Fruit fly (Drosophila melanogaster): Measurements from ENCODE around the gene CG7884.
A peak's percentile ranks its signal among the peaks of the same experiment; 100 is the strongest.

CG7884 gene

dm6 chrX:19211982-19212381 lies 8.4 kb upstream of the CG7884 start, which contains the start of gene CG14195:
Gene CG14195, minus strand, starts transcription at chrX:19212082.
- TF ChIP-seq CG8478 (optimal IDR thresholded peaks at IDR 0.05) (no peak), CTCF (optimal IDR thresholded peaks at IDR 0.05) (no peak)

DNA sequence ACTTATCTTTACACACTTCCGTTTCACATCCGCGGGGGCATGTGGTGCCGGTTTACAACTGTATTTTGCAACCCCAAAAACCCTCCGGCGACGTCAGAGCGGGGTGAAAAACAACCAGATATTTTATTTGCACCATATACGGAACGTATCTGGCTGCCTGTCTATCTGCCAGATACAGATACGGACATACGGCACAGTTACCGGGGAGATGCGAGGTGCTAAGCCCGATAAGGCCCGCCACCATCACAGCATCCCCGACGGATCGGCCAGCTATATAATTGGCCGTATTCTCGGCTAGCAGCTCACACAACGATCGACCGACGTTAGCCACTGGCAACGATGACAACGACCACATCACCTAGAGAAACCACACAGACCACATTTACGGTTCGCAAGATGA lies 7.5 kb upstream of the CG7884 start, which contains the start of gene Mur18B:
Gene Mur18B, plus strand, starts transcription at position 301 of the 400 bp plus-strand sequence.
- no peak for TF ChIP-seq CTCF (optimal IDR thresholded peaks at IDR 0.05)
- TF ChIP-seq CG8478 (optimal IDR thresholded peaks at IDR 0.05): no peak

dm6 chrX:19215215-19215614 lies 5.2 kb upstream of the CG7884 start, which contains the start of gene Muc18B:
Gene Muc18B, plus strand, starts transcription at chrX:19215515.
- TF ChIP-seq CG8478 (optimal IDR thresholded peaks at IDR 0.05): no peak
- no peak for TF ChIP-seq CTCF (optimal IDR thresholded peaks at IDR 0.05)

DNA sequence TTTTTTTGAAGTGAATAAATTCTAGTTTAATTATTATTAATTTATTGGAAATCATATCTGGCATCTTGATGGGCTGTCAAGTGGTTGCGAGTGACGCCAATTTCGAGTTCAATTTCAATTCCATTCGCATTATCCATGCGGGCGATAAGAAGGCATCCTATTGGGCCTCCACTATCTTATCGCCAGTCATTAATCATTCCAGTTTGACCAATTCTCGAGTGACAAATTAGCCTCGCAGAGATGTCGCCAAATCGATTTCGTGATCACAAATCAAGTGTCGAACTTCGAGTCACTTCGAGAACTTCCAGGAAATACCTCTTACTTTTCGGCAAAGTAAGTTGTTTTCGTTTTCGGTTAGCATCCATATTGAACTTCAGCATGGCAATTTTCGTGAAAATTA lies 3.8 kb upstream of the CG7884 start:
- TF ChIP-seq CTCF (optimal IDR thresholded peaks at IDR 0.05): no peak
- TF ChIP-seq CG8478 (optimal IDR thresholded peaks at IDR 0.05): no peak

DNA sequence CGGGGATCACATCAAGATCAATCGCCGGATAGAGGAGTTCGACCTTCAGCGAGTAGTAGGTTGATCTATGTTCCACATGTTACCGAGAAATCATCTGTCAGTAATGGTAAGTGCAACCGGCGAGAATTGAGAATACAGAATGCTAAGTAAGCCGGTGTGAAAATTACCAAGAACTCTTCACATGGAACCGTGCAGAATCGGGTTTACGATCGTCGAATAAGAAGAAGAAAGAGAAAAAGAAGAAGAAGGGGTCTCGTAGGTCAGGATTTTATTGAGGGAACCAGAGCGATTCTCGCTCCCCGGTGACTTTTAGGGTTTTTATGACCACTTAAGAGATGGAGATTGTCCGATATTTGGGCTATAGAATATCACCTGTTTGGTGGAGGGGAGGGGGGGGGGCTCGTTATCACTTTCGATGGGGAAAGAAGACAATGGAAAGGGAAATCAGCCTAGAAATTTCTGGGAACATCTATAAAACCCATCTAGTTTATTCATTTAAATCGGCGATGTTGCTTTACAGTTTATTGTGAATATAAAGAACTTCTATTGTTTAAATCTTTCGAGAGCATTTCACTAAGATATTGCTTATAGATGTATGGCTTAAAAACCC lies 646 bp downstream of the CG7884 start:
- TF ChIP-seq CG8478 (optimal IDR thresholded peaks at IDR 0.05) (no peak), CTCF (optimal IDR thresholded peaks at IDR 0.05) (no peak)

DNA sequence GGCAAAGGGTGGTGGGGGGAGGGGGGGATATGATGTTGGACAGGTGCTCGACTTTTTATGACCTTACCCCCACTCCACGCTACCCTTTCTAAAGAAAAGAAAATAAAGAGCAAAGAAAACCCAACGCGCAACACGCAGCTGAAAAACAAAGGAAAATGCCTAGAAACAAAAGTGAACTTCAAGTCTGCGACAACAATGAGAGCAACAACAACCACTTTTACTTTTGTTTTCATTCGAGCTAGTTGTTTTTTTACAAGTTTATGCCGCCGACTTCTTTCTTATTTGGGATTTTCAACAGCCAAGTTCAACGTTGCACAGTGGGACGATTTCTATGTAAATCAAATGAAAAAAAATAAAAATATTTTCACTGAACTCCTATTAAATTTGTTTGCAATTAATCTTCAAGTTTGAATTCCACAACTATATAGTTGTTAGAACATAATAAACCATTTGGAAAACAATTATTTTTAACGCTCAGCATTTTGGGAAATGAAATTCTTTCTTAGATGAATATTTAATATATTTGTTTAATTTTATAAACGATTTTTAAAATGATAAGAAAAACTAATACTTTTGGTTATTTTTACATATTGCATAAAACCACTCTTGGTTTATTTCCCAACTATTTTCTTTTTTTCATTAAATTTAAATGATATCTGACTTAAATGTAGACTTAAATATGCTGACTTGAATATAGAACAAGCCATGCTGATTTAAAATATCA lies 4.3 kb downstream of the CG7884 start:
- TF ChIP-seq CG8478 (optimal IDR thresholded peaks at IDR 0.05) (no peak), CTCF (optimal IDR thresholded peaks at IDR 0.05) (no peak)

- no peak for TF ChIP-seq CTCF (optimal IDR thresholded peaks at IDR 0.05)
- TF ChIP-seq CG8478 (optimal IDR thresholded peaks at IDR 0.05): no peak
Measured at dm6 chrX:19225304-19225640, 4.8 kb downstream of the CG7884 start.

dm6 chrX:19229855-19230433 lies 9.5 kb downstream of the CG7884 start:
- TF ChIP-seq CG8478 (optimal IDR thresholded peaks at IDR 0.05) (no peak), CTCF (optimal IDR thresholded peaks at IDR 0.05) (no peak)

- no peak for TF ChIP-seq CG8478 (optimal IDR thresholded peaks at IDR 0.05)
- TF ChIP-seq CTCF (optimal IDR thresholded peaks at IDR 0.05): no peak
Measured at dm6 chrX:19238613-19239012, 18.2 kb downstream of the CG7884 start.

dm6 chrX:19239365-19239764 lies 18.9 kb downstream of the CG7884 start:
- TF ChIP-seq CTCF (optimal IDR thresholded peaks at IDR 0.05) (no peak), CG8478 (optimal IDR thresholded peaks at IDR 0.05) (no peak)

DNA sequence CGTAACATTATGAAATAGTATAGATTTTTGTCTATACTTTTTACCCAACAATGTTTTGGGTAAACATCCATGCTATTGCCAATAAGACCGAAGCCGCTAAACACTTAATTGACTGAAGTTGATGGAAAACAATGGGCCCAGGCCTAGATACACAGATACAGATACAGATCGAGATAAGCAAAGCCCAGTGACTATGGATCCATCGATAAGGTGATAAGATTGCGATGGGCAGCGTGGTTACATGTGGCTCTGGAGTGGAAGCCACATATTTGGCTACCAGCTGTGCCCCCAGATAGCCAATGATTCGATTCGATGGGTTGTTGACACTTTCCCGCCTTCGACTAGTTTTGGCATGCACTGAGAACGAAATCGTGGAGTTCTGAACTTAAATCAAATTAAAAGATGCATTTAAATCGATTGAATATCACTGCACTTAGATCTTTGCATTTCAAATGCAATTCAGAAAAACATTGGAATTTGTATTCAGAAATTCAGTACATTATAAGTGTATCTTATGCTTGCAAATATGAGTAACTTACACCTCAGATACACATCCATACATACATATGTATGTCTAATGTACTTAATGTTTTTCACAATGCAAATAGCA lies 19.9 kb downstream of the CG7884 start:
- TF ChIP-seq CTCF (optimal IDR thresholded peaks at IDR 0.05): no peak
- TF ChIP-seq CG8478 (optimal IDR thresholded peaks at IDR 0.05): no peak

DNA sequence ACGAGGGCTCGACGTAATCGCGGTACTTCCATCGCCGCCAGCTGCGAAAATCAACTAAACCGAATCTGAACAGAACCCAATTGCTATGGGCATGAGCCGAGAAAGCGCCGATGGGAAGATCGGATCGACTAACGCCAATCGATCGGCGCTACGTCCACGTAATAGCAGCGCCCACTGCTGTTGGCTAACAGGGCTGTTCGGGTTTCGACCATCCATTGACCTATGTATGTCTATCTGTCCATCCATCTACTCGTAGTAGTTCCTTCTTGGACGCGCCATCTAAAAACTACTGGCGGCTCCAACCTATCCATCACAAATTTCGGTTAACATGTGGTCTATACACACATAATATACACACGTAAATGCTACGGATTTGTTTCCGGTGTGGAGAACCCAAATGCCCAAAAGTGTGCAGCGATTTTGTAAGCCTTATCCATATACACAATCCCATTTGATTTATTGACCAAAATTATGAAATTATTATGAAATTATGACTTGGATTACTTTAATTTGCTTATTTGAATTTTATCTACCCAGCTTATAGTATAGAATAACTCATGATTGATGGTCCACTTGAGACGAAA lies 21.5 kb downstream of the CG7884 start, which contains the start of gene CG14196:
Gene CG14196, minus strand, starts transcription at position 51 of the 584 bp plus-strand sequence.
- no peak for TF ChIP-seq CG8478 (optimal IDR thresholded peaks at IDR 0.05)
- peak; percentile 31 to 42 for TF ChIP-seq CTCF (optimal IDR thresholded peaks at IDR 0.05)

dm6 chrX:19243379-19243834 lies 23.0 kb downstream of the CG7884 start, which contains the start of gene CG7889:
Gene CG7889, plus strand, starts transcription at chrX:19243631.
- TF ChIP-seq CTCF (optimal IDR thresholded peaks at IDR 0.05): no peak
- no peak for TF ChIP-seq CG8478 (optimal IDR thresholded peaks at IDR 0.05)

DNA sequence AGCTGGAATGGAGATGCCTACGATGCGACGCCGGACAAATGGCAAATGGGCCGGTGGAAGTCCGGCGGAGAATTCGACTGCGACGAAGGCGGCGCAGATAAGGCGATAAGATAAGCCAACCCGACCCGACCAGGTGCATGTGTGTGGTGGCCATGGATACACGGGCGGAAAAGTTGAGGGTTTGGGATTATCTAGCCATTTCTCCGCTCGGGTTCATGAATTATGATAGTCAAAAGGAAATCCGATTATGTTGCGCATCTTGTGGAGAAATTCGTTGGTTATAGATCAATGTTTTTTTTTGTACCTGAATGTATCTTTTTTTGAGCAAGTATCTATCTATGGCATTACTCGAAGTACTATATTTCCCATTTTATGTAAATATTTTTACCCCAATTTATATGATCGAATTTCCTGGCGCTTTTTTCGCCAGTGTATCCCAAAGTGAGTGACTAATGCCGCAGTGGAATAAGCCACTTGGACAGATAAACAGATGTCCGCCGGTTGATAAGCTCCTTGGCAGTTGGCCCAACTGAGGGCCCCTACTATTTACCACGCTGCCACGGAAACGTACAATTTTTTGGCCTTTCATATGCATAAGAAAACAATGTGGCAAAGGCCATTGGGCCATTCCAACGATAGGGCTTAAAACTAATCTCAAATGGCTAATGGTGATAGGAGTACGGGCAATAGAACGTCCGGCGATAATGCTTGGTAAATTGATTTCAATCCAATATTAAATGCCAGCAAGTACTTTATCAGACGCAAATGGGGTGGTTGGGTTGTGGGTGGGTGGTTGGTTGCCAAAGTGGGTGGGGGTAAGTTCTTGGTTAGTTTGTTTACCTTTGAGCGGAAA lies 27.0 kb downstream of the CG7884 start, which contains the start of gene CG7992:
Gene CG7992, minus strand, starts transcription at position 51 of the 853 bp plus-strand sequence.
- TF ChIP-seq CTCF (optimal IDR thresholded peaks at IDR 0.05): no peak
- no peak for TF ChIP-seq CG8478 (optimal IDR thresholded peaks at IDR 0.05)

Data from S2 (cell line).